Worm (Caenorhabditis elegans): Measurements from ENCODE around the gene F21C10.10.

ce11 chrV:9088758-9089157 lies 7.3 kb upstream of the F21C10.10 start:
- no peak for TF ChIP-seq him-1 (tag; optimal IDR thresholded peaks at IDR 0.05)
- no peak for TF ChIP-seq W03F9.2 (tag; optimal IDR thresholded peaks at IDR 0.05)

Measured in whole organism, L4/young adult.